Worm (Caenorhabditis elegans): ENCODE data around the gene gldi-6.

ce11 chrII:3460048-3460447 is 13.3 kb downstream of the gldi-6 start, which contains the start of gene C16C8.7:
- TF ChIP-seq him-1 (tag; optimal IDR thresholded peaks at IDR 0.05) (no peak), W03F9.2 (tag; optimal IDR thresholded peaks at IDR 0.05) (no peak), dao-5 (tag; optimal IDR thresholded peaks at IDR 0.05) (no peak)
